Worm (Caenorhabditis elegans): ENCODE results near the gene str-55.
A peak's percentile ranks its signal among the peaks of the same experiment; 100 is the strongest.

The str-55 gene

DNA sequence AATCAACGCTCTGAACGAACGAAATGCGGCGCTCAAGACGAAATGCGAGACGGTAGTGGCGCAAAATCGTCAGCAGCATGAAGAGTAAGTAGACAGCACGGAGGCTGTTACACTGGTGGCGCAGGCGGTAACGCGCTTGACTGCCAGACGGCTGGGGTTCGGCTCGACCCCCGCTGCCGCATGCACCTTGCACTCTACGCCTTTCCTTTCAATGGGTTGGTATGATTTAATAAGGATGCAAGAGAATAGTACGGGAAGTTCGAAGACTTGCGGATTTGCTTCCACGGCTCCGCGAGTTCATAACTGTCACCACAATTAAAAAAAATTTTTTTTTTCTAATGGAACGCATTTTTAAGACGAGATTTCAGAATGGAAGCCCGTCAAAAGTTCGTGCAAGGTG is 46.9 kb downstream of the str-55 start (continued):
- TF ChIP-seq sdz-38 (tag; optimal IDR thresholded peaks at IDR 0.05) (no peak), snpc-1.1 (tag; optimal IDR thresholded peaks at IDR 0.05; ENCODE audit: insufficient read depth) (peak; percentile 50), lin-26 (GFP tag; IDR thresholded peaks at IDR 0.05) (peak; percentile 93), tlf-1 (GFP tag; optimal IDR thresholded peaks at IDR 0.05) (peak; percentile 40), lin-40 (tag; optimal IDR thresholded peaks at IDR 0.05) (peak; percentile 72), nhr-90 (tag; optimal IDR thresholded peaks at IDR 0.05) (peak; percentile 95), F37B4.10 (GFP tag; IDR thresholded peaks at IDR 0.05) (0 out of 2 replicates have a peak, but pooled peaks have one; percentile 92), ztf-26 (tag; optimal IDR thresholded peaks at IDR 0.05) (peak; percentile 86), chd-7 (tag; optimal IDR thresholded peaks at IDR 0.05) (peak; percentile 84), B0336.3 (GFP tag; IDR thresholded peaks at IDR 0.05) (peak; percentile 92), nfya-2 (GFP tag; IDR thresholded peaks at IDR 0.05) (0 out of 2 replicates have a peak, but pooled peaks have one; percentile 42), bed-1 (GFP tag; IDR thresholded peaks at IDR 0.05) (0 out of 2 replicates have a peak, but pooled peaks have one; percentile 54), K11D2.4 (GFP tag; IDR thresholded peaks at IDR 0.05) (peak; percentile 73), let-526 (GFP tag; IDR thresholded peaks at IDR 0.05) (peak; percentile 70; the same call in 1 of the 2 replicates), F52B5.7 (tag; optimal IDR thresholded peaks at IDR 0.05) (peak; percentile 92), F33H1.4 (GFP tag; IDR thresholded peaks at IDR 0.05) (peak; percentile 51), ets-4 (GFP tag; optimal IDR thresholded peaks at IDR 0.05) (peak; percentile 71), atf-7 (tag; optimal IDR thresholded peaks at IDR 0.05) (peak; percentile 68), pha-4 (tag; optimal IDR thresholded peaks at IDR 0.05) (no peak), Y67H2A.10 (GFP tag; conservative IDR thresholded peaks at IDR 0.05) (no peak), dpl-1 (GFP tag; optimal IDR thresholded peaks at IDR 0.05) (no peak), egrh-3 (GFP tag; IDR thresholded peaks at IDR 0.05) (peak; percentile 82), ceh-100 (GFP tag; IDR thresholded peaks at IDR 0.05) (peak; percentile 69), nfya-1 (tag; optimal IDR thresholded peaks at IDR 0.05; ENCODE audit: borderline replicate concordance, insufficient read depth) (no peak), efl-1 (GFP tag; optimal IDR thresholded peaks at IDR 0.05) (peak; percentile 12), unc-62 (GFP tag; optimal IDR thresholded peaks at IDR 0.05) (no peak), nhr-27 (tag; optimal IDR thresholded peaks at IDR 0.05) (peak; percentile 67), B0261.1 (tag; optimal IDR thresholded peaks at IDR 0.05) (peak; percentile 94), lin-35 (GFP tag; optimal IDR thresholded peaks at IDR 0.05) (no peak), sptf-2 (GFP tag; optimal IDR thresholded peaks at IDR 0.05) (peak; percentile 70), T07F8.4 (tag; optimal IDR thresholded peaks at IDR 0.05) (peak; percentile 82), zfh-2 (GFP tag; conservative IDR thresholded peaks at IDR 0.05) (peak; percentile 96), K12H6.12 (tag; optimal IDR thresholded peaks at IDR 0.05) (peak; percentile 61), F49E8.2 (tag; optimal IDR thresholded peaks at IDR 0.05; ENCODE audit: insufficient read depth) (peak; percentile 65), F23B12.7 (tag; optimal IDR thresholded peaks at IDR 0.05; ENCODE audit: insufficient read depth) (peak; percentile 87), F55B11.4 (tag; optimal IDR thresholded peaks at IDR 0.05; ENCODE audit: borderline replicate concordance, insufficient read depth) (no peak), madf-8 (GFP tag; conservative IDR thresholded peaks at IDR 0.05) (0 out of 2 replicates have a peak, but pooled peaks have one; percentile 10), hmg-1.2 (GFP tag; IDR thresholded peaks at IDR 0.05) (peak; percentile 77), madf-10 (tag; optimal IDR thresholded peaks at IDR 0.05) (peak; percentile 68), B0019.2 (GFP tag; conservative IDR thresholded peaks at IDR 0.05) (peak; percentile 26; the same call in 1 of the 2 replicates), ceh-27 (GFP tag; optimal IDR thresholded peaks at IDR 0.05) (peak; percentile 93), snpc-3.4 (tag; optimal IDR thresholded peaks at IDR 0.05) (peak; percentile 58), rcor-1 (GFP tag; IDR thresholded peaks at IDR 0.05) (peak; percentile 72), dpff-1 (tag; optimal IDR thresholded peaks at IDR 0.05) (peak; percentile 77), repo-1 (tag; optimal IDR thresholded peaks at IDR 0.05) (peak; percentile 89), rec-8 (tag; optimal IDR thresholded peaks at IDR 0.05) (peak; percentile 81 to 89), aptf-3 (GFP tag; IDR thresholded peaks at IDR 0.05) (0 out of 2 replicates have a peak, but pooled peaks have one; percentile 35)

All from whole organism, young adult.